Fruit fly (Drosophila melanogaster) whole organism, adult: Measurements from ENCODE around the gene Ifrd1.

Experiments used
- CG11617 ChIP-seq: fragments of 200-800 bp; sonication (Bioruptor generic); optimal IDR thresholded peaks from 2 replicates; lab custom pipeline; 2017; ENCODE audit warnings: mild to moderate bottlenecking, missing biosample characterization, missing genetic modification reagents, missing genetic modification characterization
- CG12768 ChIP-seq: fragments of 200-800 bp; sonication (Bioruptor generic); optimal IDR thresholded peaks from 2 replicates; lab custom pipeline; 2017; ENCODE audit warnings: missing biosample characterization, missing genetic modification characterization, mild to moderate bottlenecking, moderate library complexity, missing genetic modification reagents
- CG14711 ChIP-seq: fragments of 200-800 bp; sonication (Bioruptor generic); optimal IDR thresholded peaks from 2 replicates; lab custom pipeline; 2018; ENCODE audit warnings: missing biosample characterization, mild to moderate bottlenecking, missing genetic modification characterization, moderate library complexity
- CG7045 ChIP-seq: fragments of 200-800 bp; sonication (Bioruptor generic); optimal IDR thresholded peaks from 2 replicates; lab custom pipeline; 2017; ENCODE audit warnings: missing biosample characterization, mild to moderate bottlenecking, missing genetic modification characterization
- Clk ChIP-seq: fragments of 200-800 bp; sonication (Bioruptor generic); optimal IDR thresholded peaks from 2 replicates; lab custom pipeline; 2017; ENCODE audit warnings: missing biosample characterization, missing genetic modification characterization
- bab1 ChIP-seq: fragments of 200-800 bp; sonication (Bioruptor generic); optimal IDR thresholded peaks from 3 replicates; lab custom pipeline; 2019; ENCODE audit warnings: missing biosample characterization, mild to moderate bottlenecking, missing genetic modification characterization, moderate library complexity
- cic ChIP-seq: fragments of 200-800 bp; sonication (Bioruptor generic); optimal IDR thresholded peaks from 2 replicates; lab custom pipeline; 2017; ENCODE audit warnings: missing biosample characterization, mild to moderate bottlenecking, missing genetic modification characterization, moderate library complexity
- kay ChIP-seq: fragments of 200-800 bp; sonication (Bioruptor generic); peaks from one replicate; lab custom pipeline; 2016; ENCODE audit warnings: missing biosample characterization, missing genetic modification characterization, borderline replicate concordance
- ovo ChIP-seq: fragments of 200-800 bp; sonication (Bioruptor generic); optimal IDR thresholded peaks from 2 replicates; lab custom pipeline; 2016; ENCODE audit warnings: missing biosample characterization, missing genetic modification characterization
- pad ChIP-seq: fragments of 200-800 bp; sonication (Bioruptor generic); optimal IDR thresholded peaks from 3 replicates; lab custom pipeline; 2017; ENCODE audit warnings: missing biosample characterization, missing genetic modification characterization, mild to moderate bottlenecking, moderate library complexity, missing genetic modification reagents

DNA sequence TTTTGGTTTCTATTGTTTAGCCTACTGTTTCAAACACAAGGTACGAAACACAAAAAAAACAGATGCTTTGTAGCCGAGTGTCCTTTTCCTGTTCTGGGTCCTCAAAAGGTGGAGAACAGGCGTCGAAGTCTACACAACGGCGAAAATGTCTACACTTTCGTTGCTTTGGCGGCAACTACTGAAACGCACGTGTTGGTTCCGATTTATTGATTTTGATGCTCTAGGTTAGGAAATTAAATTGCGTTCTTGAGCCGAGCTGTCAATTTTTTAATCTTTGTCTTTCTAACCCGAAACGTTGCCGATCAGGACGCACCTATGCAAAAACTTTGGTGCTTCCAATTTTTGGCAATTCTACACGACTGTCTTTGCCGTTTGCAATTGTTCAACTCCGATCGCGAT is 561 bp downstream of the Ifrd1 start:
- TF ChIP-seq CG12768 = no peak
- no peak for TF ChIP-seq ovo (GFP tag; lab: Kevin White, UChicago)
- TF ChIP-seq pad (GFP tag; lab: Kevin White, UChicago) = no peak
- peak; percentile 46 for TF ChIP-seq kay (GFP tag; lab: Kevin White, UChicago)
- TF ChIP-seq CG11617 (GFP tag; lab: Kevin White, UChicago) = no peak
- no peak for TF ChIP-seq CG7045 (GFP tag; lab: Kevin White, UChicago)
- no peak for TF ChIP-seq cic
- no peak for TF ChIP-seq Clk (GFP tag; lab: Kevin White, UChicago)
- no peak for TF ChIP-seq bab1 (GFP tag; lab: Kevin White, UChicago)
- no peak for TF ChIP-seq CG14711 (tag; lab: Kevin White, UChicago)
